Worm (Caenorhabditis elegans) whole organism, L2 larva: ENCODE measurements around the gene vhp-1.
A peak's percentile ranks its signal among the peaks of the same experiment; 100 is the strongest.

ENCODE experiments used
- C34F6.9 ChIP-seq: fragments of 150-350 bp; optimal IDR thresholded peaks from 2 replicates; lab custom pipeline; 2014; ENCODE audit warnings: missing biosample characterization, missing genetic modification characterization
- F13H6.1 ChIP-seq: sonication (generic microtip); optimal IDR thresholded peaks from 2 replicates; lab custom pipeline; 2016; ENCODE audit warnings: missing genetic modification characterization, missing compliant biosample characterization
- R02D3.7 ChIP-seq: fragments of 150-350 bp; optimal IDR thresholded peaks from 2 replicates; lab custom pipeline; 2014; ENCODE audit warnings: missing biosample characterization, missing genetic modification characterization
- Y55F3AM.14 ChIP-seq: fragments of 200-800 bp; sonication (Bioruptor generic); optimal IDR thresholded peaks from 2 replicates; lab custom pipeline; 2018; ENCODE audit warnings: mild to moderate bottlenecking, missing genetic modification characterization, missing compliant biosample characterization
- ZK546.5 ChIP-seq: sonication (generic microtip); optimal IDR thresholded peaks from 2 replicates; lab custom pipeline; 2017; ENCODE audit warnings: missing biosample characterization, missing genetic modification characterization
- alr-1 ChIP-seq: fragments of 150-350 bp; optimal IDR thresholded peaks from 2 replicates; lab custom pipeline; 2014; ENCODE audit warnings: missing biosample characterization, missing genetic modification characterization
- aly-2 ChIP-seq: fragments of 150-350 bp; optimal IDR thresholded peaks from 2 replicates; lab custom pipeline; 2014; ENCODE audit warnings: missing biosample characterization, missing genetic modification characterization
- ama-1 ChIP-seq: fragments of 150-350 bp; optimal IDR thresholded peaks from 2 replicates; lab custom pipeline; 2018; ENCODE audit warnings: inconsistent platforms
- blmp-1 ChIP-seq: sonication (generic microtip); optimal IDR thresholded peaks from 2 replicates; lab custom pipeline; 2017; ENCODE audit warnings: missing genetic modification characterization, mild to moderate bottlenecking, missing compliant biosample characterization, antibody characterized with exemption, moderate library complexity; ENCODE audit not compliant: insufficient read depth
- ceh-16 ChIP-seq: fragments of 150-350 bp; optimal IDR thresholded peaks from 2 replicates; lab custom pipeline; 2014; ENCODE audit warnings: missing biosample characterization, missing genetic modification characterization
- ceh-82 ChIP-seq: fragments of 150-350 bp; optimal IDR thresholded peaks from 2 replicates; lab custom pipeline; 2014; ENCODE audit warnings: missing biosample characterization, missing genetic modification characterization
- crh-2 ChIP-seq: sonication (generic microtip); optimal IDR thresholded peaks from 2 replicates; lab custom pipeline; 2017; ENCODE audit warnings: missing biosample characterization, missing genetic modification characterization
- dmd-4 ChIP-seq: sonication (generic microtip); optimal IDR thresholded peaks from 2 replicates; lab custom pipeline; 2017; ENCODE audit warnings: missing biosample characterization, missing genetic modification characterization
- egl-27 ChIP-seq: sonication (generic microtip); optimal IDR thresholded peaks from 3 replicates; lab custom pipeline; 2017; ENCODE audit warnings: missing biosample characterization, missing genetic modification reagents, missing genetic modification characterization
- elt-1 ChIP-seq: fragments of 150-350 bp; optimal IDR thresholded peaks from 2 replicates; lab custom pipeline; 2014; ENCODE audit warnings: missing biosample characterization, missing genetic modification characterization
- elt-3 ChIP-seq: sonication (generic microtip); optimal IDR thresholded peaks from 2 replicates; lab custom pipeline; 2017; ENCODE audit warnings: missing biosample characterization, missing genetic modification characterization
- fos-1 ChIP-seq: fragments of 150-350 bp; optimal IDR thresholded peaks from 2 replicates; lab custom pipeline; 2014; ENCODE audit warnings: missing biosample characterization, missing genetic modification characterization
- gmeb-1 ChIP-seq: fragments of 150-350 bp; optimal IDR thresholded peaks from 2 replicates; lab custom pipeline; 2014; ENCODE audit warnings: missing biosample characterization, missing genetic modification characterization
- lin-11 ChIP-seq: fragments of 150-350 bp; sonication (generic microtip); optimal IDR thresholded peaks from 2 replicates; lab custom pipeline; 2014; ENCODE audit warnings: missing biosample characterization, missing genetic modification characterization, inconsistent platforms, mixed read lengths
- lin-13 ChIP-seq: fragments of 150-350 bp; optimal IDR thresholded peaks from 2 replicates; lab custom pipeline; 2014; ENCODE audit warnings: missing biosample characterization, missing genetic modification reagents, missing genetic modification characterization
- lin-39 ChIP-seq: fragments of 150-350 bp; optimal IDR thresholded peaks from 2 replicates; lab custom pipeline; 2014; ENCODE audit warnings: missing biosample characterization, missing genetic modification reagents, missing genetic modification characterization
- lsy-2 ChIP-seq, 2 experiments: fragments of 150-350 bp in 1 of 2; sonication (generic microtip) in 1 of 2; optimal IDR thresholded peaks; 2 replicates each; lab custom pipeline; 2014 to 2017; ENCODE audit warnings: missing biosample characterization in 2 of 2, missing genetic modification characterization in 2 of 2
- mab-5 ChIP-seq: fragments of 150-350 bp; optimal IDR thresholded peaks from 2 replicates; lab custom pipeline; 2014; ENCODE audit warnings: missing biosample characterization, missing genetic modification characterization
- mbf-1 ChIP-seq: sonication (generic microtip); optimal IDR thresholded peaks from 2 replicates; lab custom pipeline; 2017; ENCODE audit warnings: missing biosample characterization, missing genetic modification characterization
- mdl-1 ChIP-seq, 2 experiments: fragments of 150-350 bp in 1 of 2; sonication (generic microtip) in 1 of 2; optimal IDR thresholded peaks; 2 replicates each; lab custom pipeline; 2017; ENCODE audit warnings: missing biosample characterization in 2 of 2, missing genetic modification characterization in 2 of 2
- nhr-10 ChIP-seq: sonication (generic microtip); optimal IDR thresholded peaks from 2 replicates; lab custom pipeline; 2017; ENCODE audit warnings: missing biosample characterization, missing genetic modification characterization
- nhr-11 ChIP-seq: fragments of 150-350 bp; optimal IDR thresholded peaks from 2 replicates; lab custom pipeline; 2014; ENCODE audit warnings: missing biosample characterization, missing genetic modification characterization
- nhr-12 ChIP-seq: fragments of 150-350 bp; optimal IDR thresholded peaks from 2 replicates; lab custom pipeline; 2014; ENCODE audit warnings: missing biosample characterization, missing genetic modification characterization
- nhr-129 ChIP-seq: fragments of 150-350 bp; optimal IDR thresholded peaks from 2 replicates; lab custom pipeline; 2014; ENCODE audit warnings: missing biosample characterization, missing genetic modification characterization
- nhr-21 ChIP-seq: fragments of 150-350 bp; optimal IDR thresholded peaks from 2 replicates; lab custom pipeline; 2014; ENCODE audit warnings: missing biosample characterization, missing genetic modification characterization
- nhr-23 ChIP-seq: fragments of 150-350 bp; optimal IDR thresholded peaks from 2 replicates; lab custom pipeline; 2014; ENCODE audit warnings: missing biosample characterization, missing genetic modification reagents, missing genetic modification characterization
- nhr-237 ChIP-seq: fragments of 150-350 bp; optimal IDR thresholded peaks from 2 replicates; lab custom pipeline; 2014; ENCODE audit warnings: missing biosample characterization, missing genetic modification characterization
- nhr-25 ChIP-seq: fragments of 150-350 bp; sonication (generic microtip); optimal IDR thresholded peaks from 3 replicates; lab custom pipeline; 2014; ENCODE audit warnings: missing biosample characterization, missing genetic modification characterization
- nhr-6 ChIP-seq: fragments of 150-350 bp; optimal IDR thresholded peaks from 2 replicates; lab custom pipeline; 2014; ENCODE audit warnings: missing biosample characterization, missing genetic modification characterization
- nhr-77 ChIP-seq: fragments of 150-350 bp; optimal IDR thresholded peaks from 2 replicates; lab custom pipeline; 2014; ENCODE audit warnings: missing biosample characterization, missing genetic modification characterization
- peb-1 ChIP-seq: fragments of 150-350 bp; optimal IDR thresholded peaks from 2 replicates; lab custom pipeline; 2014; ENCODE audit warnings: missing biosample characterization, missing genetic modification characterization
- sem-4 ChIP-seq: fragments of 150-350 bp; optimal IDR thresholded peaks from 2 replicates; lab custom pipeline; 2014; ENCODE audit warnings: missing biosample characterization, missing genetic modification reagents, missing genetic modification characterization
- skn-1 ChIP-seq: sonication (generic microtip); optimal IDR thresholded peaks from 2 replicates; lab custom pipeline; 2017; ENCODE audit warnings: missing biosample characterization, missing genetic modification characterization
- sma-3 ChIP-seq: sonication (generic microtip); optimal IDR thresholded peaks from 2 replicates; lab custom pipeline; 2016; ENCODE audit warnings: missing genetic modification reagents, missing genetic modification characterization, missing compliant biosample characterization
- sma-9 ChIP-seq, 2 experiments: fragments of 150-350 bp in 1 of 2; sonication (generic microtip) in 1 of 2; optimal IDR thresholded peaks; 2 replicates each; lab custom pipeline; 2014 to 2016; ENCODE audit warnings: missing genetic modification characterization in 2 of 2, mild to moderate bottlenecking in 1 of 2, missing biosample characterization in 1 of 2, missing compliant biosample characterization in 1 of 2, missing genetic modification reagents in 1 of 2, moderate library complexity in 1 of 2
- snpc-4 ChIP-seq: fragments of 150-350 bp; optimal IDR thresholded peaks from 2 replicates; lab custom pipeline; 2014; ENCODE audit warnings: missing biosample characterization, missing genetic modification characterization
- unc-39 ChIP-seq: fragments of 150-350 bp; optimal IDR thresholded peaks from 2 replicates; lab custom pipeline; 2014; ENCODE audit warnings: missing biosample characterization, missing genetic modification characterization
- unc-55 ChIP-seq: fragments of 150-350 bp; sonication (generic microtip); optimal IDR thresholded peaks from 3 replicates; lab custom pipeline; 2014; ENCODE audit warnings: missing biosample characterization, missing genetic modification reagents, missing genetic modification characterization
- unc-62 ChIP-seq: fragments of 150-350 bp; optimal IDR thresholded peaks from 2 replicates; lab custom pipeline; 2014; ENCODE audit warnings: missing biosample characterization, missing genetic modification reagents, missing genetic modification characterization
- zag-1 ChIP-seq: fragments of 150-350 bp; optimal IDR thresholded peaks from 2 replicates; lab custom pipeline; 2014; ENCODE audit warnings: missing biosample characterization, missing genetic modification characterization
- ztf-1 ChIP-seq: fragments of 200-800 bp; sonication (Bioruptor generic); conservative IDR thresholded peaks from 2 replicates; pipeline ENCODE4 v1.3.6; 2022; ENCODE audit warnings: missing genetic modification characterization, missing compliant biosample characterization
- ztf-11 ChIP-seq: sonication (generic microtip); optimal IDR thresholded peaks from 2 replicates; lab custom pipeline; 2017; ENCODE audit warnings: missing biosample characterization, missing genetic modification characterization
- ztf-4 ChIP-seq: fragments of 150-350 bp; optimal IDR thresholded peaks from 2 replicates; lab custom pipeline; 2014; ENCODE audit warnings: missing biosample characterization, missing genetic modification characterization

The vhp-1 gene

ce11 chrII:5337495-5337840, 14.4 kb downstream of the vhp-1 start:
- no peak for TF ChIP-seq egl-27 (tag; lab: Kevin White, UChicago)
- no peak for TF ChIP-seq Y55F3AM.14
- peak; percentile 9 for TF ChIP-seq lin-13 (GFP tag; lab: Kevin White, UChicago)
- TF ChIP-seq nhr-10 (tag; lab: Kevin White, UChicago): no peak
- no peak for TF ChIP-seq aly-2
- TF ChIP-seq elt-3 (tag; lab: Kevin White, UChicago): no peak
- TF ChIP-seq fos-1 (tag; lab: Kevin White, UChicago): peak; percentile 1
- TF ChIP-seq sma-9 (GFP tag; optimal IDR thresholded peaks at IDR 0.05; lab: Kevin White, UChicago): no peak
- TF ChIP-seq sma-9 (tag; optimal IDR thresholded peaks at IDR 0.05; lab: Kevin White, UChicago): no peak

- TF ChIP-seq ztf-4 (tag; lab: Kevin White, UChicago) (peak; percentile 52), nhr-6 (tag; lab: Kevin White, UChicago) (no peak), mbf-1 (tag; lab: Kevin White, UChicago) (no peak), dmd-4 (tag; lab: Kevin White, UChicago) (no peak), ztf-11 (tag; lab: Kevin White, UChicago) (no peak), mdl-1 (tag; optimal IDR thresholded peaks at IDR 0.05; lab: Kevin White, UChicago) (peak in 1 of 2 experiments; percentile 10), nhr-129 (tag; lab: Kevin White, UChicago) (peak; percentile 66), elt-3 (tag; lab: Kevin White, UChicago) (no peak), ztf-1 (GFP tag; lab: Robert Waterston, UW) (no peak), ceh-16 (tag; lab: Kevin White, UChicago) (no peak), ceh-82 (no peak), unc-55 (GFP tag; lab: Kevin White, UChicago) (no peak), F13H6.1 (tag; lab: Kevin White, UChicago) (peak; percentile 26), snpc-4 (tag; lab: Kevin White, UChicago) (no peak), sem-4 (no peak), ama-1 (lab: Kevin White, UChicago) (no peak), skn-1 (tag; lab: Kevin White, UChicago) (no peak), lin-11 (tag; lab: Kevin White, UChicago) (no peak), egl-27 (tag; lab: Kevin White, UChicago) (no peak), ZK546.5 (no peak), fos-1 (tag; lab: Kevin White, UChicago) (peak; percentile 72), mab-5 (tag; lab: Kevin White, UChicago) (no peak), nhr-23 (tag; lab: Kevin White, UChicago) (no peak), zag-1 (tag; lab: Kevin White, UChicago) (no peak), Y55F3AM.14 (no peak), nhr-11 (tag; lab: Kevin White, UChicago) (no peak), nhr-77 (tag; lab: Kevin White, UChicago) (no peak), nhr-10 (tag; lab: Kevin White, UChicago) (no peak), peb-1 (tag; lab: Kevin White, UChicago) (no peak), alr-1 (no peak), lin-39 (tag; lab: Kevin White, UChicago) (no peak), unc-62 (GFP tag; lab: Kevin White, UChicago) (no peak), aly-2 (no peak), crh-2 (tag; lab: Kevin White, UChicago) (peak; percentile 90), nhr-12 (tag; lab: Kevin White, UChicago) (no peak), lin-13 (GFP tag; lab: Kevin White, UChicago) (no peak), elt-1 (tag; lab: Kevin White, UChicago) (no peak), blmp-1 (tag; lab: Kevin White, UChicago) (no peak), R02D3.7 (no peak), nhr-237 (tag; lab: Kevin White, UChicago) (no peak), gmeb-1 (peak; percentile 26), sma-9 (GFP tag; optimal IDR thresholded peaks at IDR 0.05; lab: Kevin White, UChicago) (peak; percentile 59), sma-9 (tag; optimal IDR thresholded peaks at IDR 0.05; lab: Kevin White, UChicago) (no peak), nhr-25 (no peak), nhr-21 (tag; lab: Kevin White, UChicago) (no peak), sma-3 (GFP tag; lab: Kevin White, UChicago) (peak; percentile 14), unc-39 (no peak), lsy-2 (tag; optimal IDR thresholded peaks at IDR 0.05; lab: Kevin White, UChicago) (peak in 1 of 2 experiments; percentile 33), C34F6.9 (tag; lab: Kevin White, UChicago) (peak; percentile 10)
Observed at ce11 chrII:5338301-5338700, 15.2 kb downstream of the vhp-1 start.
